Fruit fly (Drosophila melanogaster) whole organism, embryonic: ENCODE results near the gene Atpalpha.

Experiments used
- CG10543 ChIP-seq: fragments of 200-800 bp; sonication (Bioruptor generic); optimal IDR thresholded peaks from 3 replicates; lab custom pipeline; 2017; ENCODE audit warnings: missing biosample characterization, mild to moderate bottlenecking, missing genetic modification characterization, moderate library complexity
- CG11696 ChIP-seq: fragments of 200-800 bp; sonication (Bioruptor generic); IDR thresholded peaks from 2 replicates; pipeline ENCODE4 v1.3.6; 2022; ENCODE audit warnings: missing biosample characterization, missing genetic modification characterization
- CG12391 ChIP-seq: fragments of 200-800 bp; sonication (Bioruptor generic); optimal IDR thresholded peaks from 3 replicates; lab custom pipeline; 2018; ENCODE audit warnings: missing biosample characterization, mild to moderate bottlenecking, missing genetic modification characterization, moderate library complexity
- CG13894 ChIP-seq: fragments of 200-800 bp; sonication (Bioruptor generic); optimal IDR thresholded peaks from 3 replicates; lab custom pipeline; 2018; ENCODE audit warnings: missing biosample characterization, mild to moderate bottlenecking, missing genetic modification characterization, moderate library complexity
- CG15011 ChIP-seq: fragments of 200-800 bp; sonication (Bioruptor generic); optimal IDR thresholded peaks from 3 replicates; lab custom pipeline; 2018; ENCODE audit warnings: missing biosample characterization, mild to moderate bottlenecking, missing genetic modification characterization
- CG18476 ChIP-seq: fragments of 200-800 bp; sonication (Bioruptor generic); optimal IDR thresholded peaks from 2 replicates; lab custom pipeline; 2016; ENCODE audit warnings: missing biosample characterization, mild to moderate bottlenecking, missing genetic modification characterization
- CG2678 ChIP-seq: fragments of 200-800 bp; sonication (Bioruptor generic); optimal IDR thresholded peaks from 3 replicates; lab custom pipeline; 2019; ENCODE audit warnings: missing biosample characterization, mild to moderate bottlenecking, missing genetic modification characterization, moderate library complexity
- CG31224 ChIP-seq: fragments of 200-800 bp; sonication (Bioruptor generic); IDR thresholded peaks from 2 replicates; pipeline ENCODE4 v1.3.6; 2022; ENCODE audit warnings: missing biosample characterization, missing genetic modification characterization
- CG34422 ChIP-seq: fragments of 200-800 bp; sonication (Bioruptor generic); IDR thresholded peaks from 3 replicates; pipeline ENCODE4 v1.3.6; 2022; ENCODE audit warnings: missing biosample characterization, missing genetic modification characterization
- CG3847 ChIP-seq: fragments of 200-800 bp; sonication (Bioruptor generic); IDR thresholded peaks from 2 replicates; pipeline ENCODE4 v1.3.6; 2022; ENCODE audit warnings: missing biosample characterization, missing genetic modification characterization
- CG4707 ChIP-seq: fragments of 200-800 bp; sonication (Bioruptor generic); optimal IDR thresholded peaks from 2 replicates; lab custom pipeline; 2018; ENCODE audit warnings: missing biosample characterization, mild to moderate bottlenecking, missing genetic modification characterization, moderate library complexity
- CG6813 ChIP-seq: fragments of 200-800 bp; sonication (Bioruptor generic); optimal IDR thresholded peaks from 2 replicates; lab custom pipeline; 2017; ENCODE audit warnings: missing biosample characterization, missing genetic modification characterization, mild to moderate bottlenecking, moderate library complexity, missing genetic modification reagents
- CG7357 ChIP-seq: fragments of 200-800 bp; sonication (Bioruptor generic); IDR thresholded peaks from 3 replicates; pipeline ENCODE4 v1.3.6; 2022; ENCODE audit warnings: missing biosample characterization, missing genetic modification characterization
- CG7556 ChIP-seq: fragments of 200-800 bp; sonication (Bioruptor generic); optimal IDR thresholded peaks from 2 replicates; lab custom pipeline; 2017; ENCODE audit warnings: missing biosample characterization, mild to moderate bottlenecking, missing genetic modification characterization
- CG7745 ChIP-seq: fragments of 200-800 bp; sonication (Bioruptor generic); optimal IDR thresholded peaks from 2 replicates; lab custom pipeline; 2018; ENCODE audit warnings: missing biosample characterization, mild to moderate bottlenecking, missing genetic modification characterization, moderate library complexity
- CG9215 ChIP-seq: fragments of 200-800 bp; sonication (Bioruptor generic); IDR thresholded peaks from 2 replicates; pipeline ENCODE4 v1.3.6; 2022; ENCODE audit warnings: missing biosample characterization, missing genetic modification characterization
- Dp ChIP-seq: fragments of 200-800 bp; sonication (Bioruptor generic); optimal IDR thresholded peaks from 2 replicates; lab custom pipeline; 2018; ENCODE audit warnings: missing biosample characterization, mild to moderate bottlenecking, missing genetic modification characterization, moderate library complexity
- Ets65A ChIP-seq: fragments of 200-800 bp; sonication (Bioruptor generic); peaks from one replicate; lab custom pipeline; 2016; ENCODE audit warnings: missing biosample characterization, missing genetic modification characterization
- H2.0 ChIP-seq: fragments of 200-800 bp; sonication (Bioruptor generic); IDR thresholded peaks from 2 replicates; pipeline ENCODE4 v1.3.6; 2022; ENCODE audit warnings: missing biosample characterization, missing genetic modification characterization
- Hmr ChIP-seq: fragments of 200-800 bp; sonication (Bioruptor generic); optimal IDR thresholded peaks from 3 replicates; lab custom pipeline; 2017; ENCODE audit warnings: mild to moderate bottlenecking, missing biosample characterization, missing genetic modification reagents, missing genetic modification characterization
- Med ChIP-seq: fragments of 200-800 bp; sonication (Bioruptor generic); peaks from one replicate; lab custom pipeline; 2016; ENCODE audit warnings: missing biosample characterization, missing genetic modification characterization, mild to moderate bottlenecking, inconsistent platforms, moderate library complexity
- Myb ChIP-seq: fragments of 200-800 bp; sonication (Bioruptor generic); optimal IDR thresholded peaks from 2 replicates; lab custom pipeline; 2016; ENCODE audit warnings: missing biosample characterization, missing genetic modification characterization
- NC2α ChIP-seq: fragments of 200-800 bp; sonication (Bioruptor generic); optimal IDR thresholded peaks from 2 replicates; lab custom pipeline; 2016; ENCODE audit warnings: missing biosample characterization, missing genetic modification characterization
- Nf-YA ChIP-seq: fragments of 200-800 bp; sonication (Bioruptor generic); IDR thresholded peaks from 2 replicates; pipeline ENCODE4 v1.3.6; 2022; ENCODE audit warnings: missing biosample characterization, missing genetic modification characterization
- Opbp ChIP-seq: fragments of 200-800 bp; sonication (Bioruptor generic); IDR thresholded peaks from 3 replicates; pipeline ENCODE4 v1.3.6; 2022; ENCODE audit warnings: missing biosample characterization, missing genetic modification characterization; ENCODE audit not compliant: partially characterized antibody
- Optix ChIP-seq: fragments of 200-800 bp; sonication (Bioruptor generic); IDR thresholded peaks from 3 replicates; pipeline ENCODE4 v1.3.6; 2022; ENCODE audit warnings: missing biosample characterization, missing genetic modification characterization
- Ptx1 ChIP-seq: fragments of 200-800 bp; sonication (Bioruptor generic); IDR thresholded peaks from 2 replicates; pipeline ENCODE4 v1.3.6; 2022; ENCODE audit warnings: missing biosample characterization, missing genetic modification characterization
- Trl ChIP-seq, 3 experiments: fragments of >200 bp in 2 of 3; fragments of 200-800 bp in 1 of 3; sonication (Bioruptor generic) in 1 of 3; optimal IDR thresholded peaks; 2 replicates in 1 of 3; 3 replicates in 2 of 3; lab custom pipeline; 2016 to 2017; ENCODE audit warnings: missing biosample characterization in 1 of 3, missing genetic modification characterization in 1 of 3
- ac ChIP-seq: fragments of 200-800 bp; sonication (Bioruptor generic); optimal IDR thresholded peaks from 3 replicates; lab custom pipeline; 2017; ENCODE audit warnings: missing biosample characterization, mild to moderate bottlenecking, missing genetic modification characterization
- az2 ChIP-seq: fragments of 200-800 bp; sonication (Bioruptor generic); optimal IDR thresholded peaks from 3 replicates; lab custom pipeline; 2016; ENCODE audit warnings: missing biosample characterization, missing genetic modification characterization
- bbx ChIP-seq: fragments of 200-800 bp; sonication (Bioruptor generic); IDR thresholded peaks from 2 replicates; pipeline ENCODE4 v1.3.6; 2022; ENCODE audit warnings: missing biosample characterization, missing genetic modification characterization; ENCODE audit not compliant: partially characterized antibody
- da ChIP-seq: fragments of 200-800 bp; sonication (Bioruptor generic); optimal IDR thresholded peaks from 2 replicates; lab custom pipeline; 2016; ENCODE audit warnings: missing biosample characterization, missing genetic modification characterization
- dm ChIP-seq: fragments of 200-800 bp; sonication (Bioruptor generic); optimal IDR thresholded peaks from 3 replicates; lab custom pipeline; 2016; ENCODE audit warnings: missing biosample characterization, missing genetic modification characterization
- esg ChIP-seq: fragments of 200-800 bp; sonication (Bioruptor generic); conservative IDR thresholded peaks from 2 replicates; pipeline ENCODE4 v1.3.6; 2022; ENCODE audit warnings: missing biosample characterization, missing genetic modification characterization
- gcm2 ChIP-seq: fragments of 200-800 bp; sonication (Bioruptor generic); optimal IDR thresholded peaks from 2 replicates; lab custom pipeline; 2016; ENCODE audit warnings: missing biosample characterization, missing genetic modification characterization
- grau ChIP-seq: fragments of 200-800 bp; optimal IDR thresholded peaks from 3 replicates; lab custom pipeline; 2019; ENCODE audit warnings: missing biosample characterization, mild to moderate bottlenecking, missing genetic modification characterization, moderate library complexity
- hth ChIP-seq: fragments of >200 bp; optimal IDR thresholded peaks from 2 replicates; lab custom pipeline; 2017; ENCODE audit warnings: inconsistent platforms
- lilli ChIP-seq: fragments of 200-800 bp; sonication (Bioruptor generic); optimal IDR thresholded peaks from 3 replicates; lab custom pipeline; 2016; ENCODE audit warnings: missing biosample characterization, missing genetic modification characterization
- lola ChIP-seq, 3 experiments: fragments of >200 bp in 2 of 3; fragments of 200-800 bp in 1 of 3; sonication (Bioruptor generic) in 1 of 3; optimal IDR thresholded peaks; 2 replicates each; lab custom pipeline; 2017 to 2019; ENCODE audit warnings: missing biosample characterization in 3 of 3, missing genetic modification characterization in 3 of 3, mild to moderate bottlenecking in 1 of 3, moderate library complexity in 1 of 3
- mirr ChIP-seq: fragments of 200-800 bp; sonication (Bioruptor generic); optimal IDR thresholded peaks from 3 replicates; lab custom pipeline; 2018; ENCODE audit warnings: missing biosample characterization, mild to moderate bottlenecking, missing genetic modification characterization
- nerfin-1 ChIP-seq: fragments of 200-800 bp; sonication (Bioruptor generic); optimal IDR thresholded peaks from 3 replicates; lab custom pipeline; 2019; ENCODE audit warnings: missing biosample characterization, mild to moderate bottlenecking, missing genetic modification characterization, moderate library complexity
- pb ChIP-seq: fragments of 200-800 bp; sonication (Bioruptor generic); optimal IDR thresholded peaks from 3 replicates; lab custom pipeline; 2016; ENCODE audit warnings: missing biosample characterization, missing genetic modification characterization
- scrt ChIP-seq: fragments of 200-800 bp; sonication (Bioruptor generic); optimal IDR thresholded peaks from 2 replicates; lab custom pipeline; 2018; ENCODE audit warnings: missing biosample characterization, mild to moderate bottlenecking, missing genetic modification characterization, moderate library complexity
- sim ChIP-seq: fragments of 200-800 bp; sonication (Bioruptor generic); IDR thresholded peaks from 2 replicates; pipeline ENCODE4 v1.3.6; 2022; ENCODE audit warnings: missing biosample characterization, missing genetic modification characterization
- slbo ChIP-seq: fragments of 200-800 bp; sonication (Bioruptor generic); IDR thresholded peaks from 2 replicates; pipeline ENCODE4 v1.3.6; 2022; ENCODE audit warnings: missing biosample characterization, missing genetic modification characterization
- slp2 ChIP-seq: fragments of 200-800 bp; sonication (Bioruptor generic); optimal IDR thresholded peaks from 2 replicates; lab custom pipeline; 2016; ENCODE audit warnings: missing biosample characterization, missing genetic modification characterization
- so ChIP-seq: fragments of 200-800 bp; sonication (Bioruptor generic); IDR thresholded peaks from 3 replicates; pipeline ENCODE4 v1.3.6; 2022; ENCODE audit warnings: missing biosample characterization, missing genetic modification characterization
- vfl ChIP-seq: fragments of 200-800 bp; sonication (Bioruptor generic); optimal IDR thresholded peaks from 2 replicates; lab custom pipeline; 2016; ENCODE audit warnings: missing biosample characterization, missing genetic modification characterization
- vnd ChIP-seq: fragments of 200-800 bp; sonication (Bioruptor generic); IDR thresholded peaks from 3 replicates; pipeline ENCODE4 v1.3.6; 2022; ENCODE audit warnings: missing biosample characterization, missing genetic modification characterization; ENCODE audit not compliant: partially characterized antibody

Gene Atpalpha

DNA sequence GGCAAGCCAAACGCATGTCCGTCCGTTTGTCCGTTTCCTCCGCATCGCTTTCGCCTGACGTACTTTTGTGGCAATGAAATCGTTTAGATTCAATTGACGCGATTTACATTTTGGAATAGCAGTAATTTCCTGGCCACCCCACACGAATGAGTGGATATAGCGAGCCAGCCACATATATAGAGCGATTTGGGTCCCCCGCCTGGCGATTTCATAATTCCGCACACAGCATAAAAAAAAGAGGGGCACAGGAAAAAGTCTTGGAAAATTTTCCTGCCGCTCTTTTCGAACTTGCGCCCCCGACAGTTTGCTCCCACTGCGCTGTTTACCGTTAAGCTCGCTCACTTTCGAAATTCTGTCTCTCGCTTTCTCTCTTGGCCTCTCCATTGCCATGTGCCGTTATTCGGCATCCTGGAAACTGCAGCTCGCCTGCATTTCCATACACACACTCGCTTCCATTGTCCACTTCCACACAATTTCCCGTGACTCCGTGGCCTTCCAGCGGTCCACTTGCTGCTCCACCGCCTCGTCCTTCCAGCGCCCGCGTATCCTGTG, 10.2 kb downstream of the Atpalpha start (continued):
- TF ChIP-seq lola (GFP tag; optimal IDR thresholded peaks at IDR 0.05; lab: Kevin White, UChicago) = no peak
- peak; percentile 50 for TF ChIP-seq Med (GFP tag; lab: Kevin White, UChicago)
- 0 out of 2 replicates have a peak, but pooled peaks have one; percentile 8 for TF ChIP-seq CG3847 (GFP tag; lab: Robert Waterston, UW)
- TF ChIP-seq grau (tag; lab: Kevin White, UChicago) = no peak
- TF ChIP-seq da (GFP tag; lab: Kevin White, UChicago) = no peak
- TF ChIP-seq bbx (GFP tag; lab: Robert Waterston, UW) = peak; percentile 34; the same call in 1 of the 2 replicates
- TF ChIP-seq nerfin-1 = peak; percentile 64
- TF ChIP-seq CG34422 = peak; percentile 20; the same call in 1 of the 3 replicates
- peak; percentile 12 for TF ChIP-seq scrt (GFP tag; lab: Kevin White, UChicago)
- TF ChIP-seq Trl (optimal IDR thresholded peaks at IDR 0.05; lab: Kevin White, UChicago) = peak; percentile 26 to 68
- no peak for TF ChIP-seq Trl (GFP tag; optimal IDR thresholded peaks at IDR 0.05; lab: Kevin White, UChicago)
- TF ChIP-seq dm (GFP tag; lab: Kevin White, UChicago) = no peak
- peak; percentile 53 for TF ChIP-seq CG13894
- no peak for TF ChIP-seq slbo (GFP tag; lab: Robert Waterston, UW)
- 0 out of 3 replicates have a peak, but pooled peaks have one; percentile 23 for TF ChIP-seq Opbp (GFP tag; lab: Robert Waterston, UW)

DNA sequence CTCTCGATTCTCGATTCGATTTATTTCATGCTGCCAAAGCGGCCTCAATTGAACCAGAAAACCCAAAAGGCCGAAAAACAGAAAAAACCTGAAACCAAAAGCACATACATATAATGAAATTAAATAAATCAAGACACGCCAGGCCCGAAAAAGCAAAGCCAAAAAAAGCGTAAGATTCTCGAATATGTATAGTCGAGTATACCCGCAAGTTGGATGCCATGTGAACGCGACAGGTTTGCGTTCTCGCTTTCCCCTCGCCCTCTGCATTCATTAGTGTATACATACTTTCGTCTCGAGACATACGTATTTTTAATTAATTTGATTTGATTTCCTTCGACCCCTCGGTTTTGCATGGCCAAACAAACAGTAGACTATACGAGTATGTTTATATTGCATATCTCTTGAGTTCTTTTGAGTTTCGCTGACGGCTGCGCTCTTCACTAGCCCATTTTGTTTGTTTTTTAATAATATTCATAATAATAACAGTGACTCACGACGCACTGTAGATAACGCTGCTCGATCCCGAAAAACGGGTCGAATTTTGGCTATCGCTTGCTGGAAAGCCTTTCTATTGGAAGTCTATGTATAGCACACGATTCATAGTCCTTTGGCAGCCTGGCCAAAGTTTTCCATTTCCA, 12.5 kb downstream of the Atpalpha start:
- no peak for TF ChIP-seq Ptx1 (GFP tag; lab: Robert Waterston, UW)
- no peak for TF ChIP-seq NC2α (GFP tag; lab: Kevin White, UChicago)
- TF ChIP-seq CG11696 (GFP tag; lab: Robert Waterston, UW) = no peak
- TF ChIP-seq Hmr = no peak
- TF ChIP-seq CG9215 = no peak
- TF ChIP-seq ac (GFP tag; lab: Kevin White, UChicago) = no peak
- TF ChIP-seq so (GFP tag; lab: Robert Waterston, UW) = no peak
- no peak for TF ChIP-seq CG2678 (tag; lab: Kevin White, UChicago)
- no peak for TF ChIP-seq vfl
- no peak for TF ChIP-seq sim (GFP tag; lab: Robert Waterston, UW)
- no peak for TF ChIP-seq lilli (GFP tag; lab: Kevin White, UChicago)
- no peak for TF ChIP-seq mirr (GFP tag; lab: Kevin White, UChicago)
- no peak for TF ChIP-seq H2.0 (GFP tag; lab: Robert Waterston, UW)
- TF ChIP-seq dm (GFP tag; lab: Kevin White, UChicago) = no peak
- no peak for TF ChIP-seq CG15011 (GFP tag; lab: Kevin White, UChicago)
- no peak for TF ChIP-seq CG7745 (tag; lab: Kevin White, UChicago)
- no peak for TF ChIP-seq Dp
- TF ChIP-seq Nf-YA (GFP tag; lab: Robert Waterston, UW) = no peak
- no peak for TF ChIP-seq slp2 (GFP tag; lab: Kevin White, UChicago)
- TF ChIP-seq Myb = no peak
- TF ChIP-seq esg = no peak
- TF ChIP-seq CG7556 (GFP tag; lab: Kevin White, UChicago) = no peak
- TF ChIP-seq Ets65A (GFP tag; lab: Kevin White, UChicago) = no peak
- TF ChIP-seq CG6813 (GFP tag; lab: Kevin White, UChicago) = no peak
- no peak for TF ChIP-seq CG12391 (tag; lab: Kevin White, UChicago)
- TF ChIP-seq CG7357 = no peak
- TF ChIP-seq gcm2 (GFP tag; lab: Kevin White, UChicago) = no peak
- TF ChIP-seq pb (GFP tag; lab: Kevin White, UChicago) = no peak
- TF ChIP-seq Optix = no peak
- TF ChIP-seq az2 = no peak
- no peak for TF ChIP-seq CG31224 (GFP tag; lab: Robert Waterston, UW)
- TF ChIP-seq CG18476 (GFP tag; lab: Kevin White, UChicago) = no peak
- no peak for TF ChIP-seq CG10543 (GFP tag; lab: Kevin White, UChicago)
- TF ChIP-seq CG4707 = no peak
- TF ChIP-seq hth (lab: Kevin White, UChicago) = no peak
- TF ChIP-seq vnd = no peak
